Worm (Caenorhabditis elegans): ENCODE results near the gene K11H12.9.

The K11H12.9 gene

DNA sequence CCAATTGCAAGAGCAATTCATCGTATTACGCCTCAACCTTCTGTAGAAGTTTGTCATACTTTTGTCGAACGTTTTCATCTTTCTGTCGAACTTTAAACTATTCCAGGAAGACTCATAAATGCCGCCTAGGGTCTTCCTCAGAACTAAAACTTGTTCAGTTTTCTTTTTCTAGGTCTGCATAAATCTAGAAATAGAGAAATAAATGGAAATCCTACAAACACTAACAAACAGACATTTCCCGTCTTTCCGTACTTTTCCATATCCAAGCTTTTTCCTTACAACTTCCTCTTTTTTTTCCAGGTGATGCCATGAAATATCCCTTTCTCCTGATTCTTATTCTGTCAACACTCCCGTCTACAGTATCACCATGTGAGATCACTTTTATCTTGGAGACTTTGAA lies 34.7 kb downstream of the K11H12.9 start, which contains the start of gene cutl-28:
Gene cutl-28 (plus strand): TSS at position 301 of the 400 bp plus-strand sequence.
- no peak for TF ChIP-seq sox-4 (tag; optimal IDR thresholded peaks at IDR 0.05)

DNA sequence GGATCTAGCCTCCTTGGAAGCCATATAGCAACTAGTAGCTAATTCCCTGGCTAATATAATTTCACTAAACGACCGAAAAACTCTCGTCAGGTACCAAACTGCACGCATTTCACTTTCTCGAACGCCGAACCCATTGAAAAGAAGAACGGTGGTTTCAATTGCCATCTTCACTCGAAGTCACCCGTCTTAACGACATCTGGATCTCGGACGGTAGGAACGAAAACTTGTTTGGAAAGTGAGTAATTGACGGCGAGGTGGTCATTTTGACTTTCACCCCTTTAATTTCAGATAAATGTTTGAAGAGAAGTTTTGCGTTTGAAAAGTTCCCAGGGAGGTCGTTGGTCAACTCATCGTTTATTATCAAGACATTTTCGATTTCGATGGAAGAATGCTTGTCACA lies 35.3 kb downstream of the K11H12.9 start:
- TF ChIP-seq nhr-232 (tag; optimal IDR thresholded peaks at IDR 0.05) (no peak), ets-4 (tag; optimal IDR thresholded peaks at IDR 0.05) (no peak), ceh-34 (tag; optimal IDR thresholded peaks at IDR 0.05) (no peak), C38D4.7 (GFP tag; optimal IDR thresholded peaks at IDR 0.05) (no peak), ceh-6 (GFP tag; optimal IDR thresholded peaks at IDR 0.05) (no peak), sox-4 (tag; optimal IDR thresholded peaks at IDR 0.05) (no peak), elt-4 (tag; optimal IDR thresholded peaks at IDR 0.05) (no peak), tbx-2 (tag; optimal IDR thresholded peaks at IDR 0.05) (no peak), ztf-16 (tag; optimal IDR thresholded peaks at IDR 0.05) (no peak)

DNA sequence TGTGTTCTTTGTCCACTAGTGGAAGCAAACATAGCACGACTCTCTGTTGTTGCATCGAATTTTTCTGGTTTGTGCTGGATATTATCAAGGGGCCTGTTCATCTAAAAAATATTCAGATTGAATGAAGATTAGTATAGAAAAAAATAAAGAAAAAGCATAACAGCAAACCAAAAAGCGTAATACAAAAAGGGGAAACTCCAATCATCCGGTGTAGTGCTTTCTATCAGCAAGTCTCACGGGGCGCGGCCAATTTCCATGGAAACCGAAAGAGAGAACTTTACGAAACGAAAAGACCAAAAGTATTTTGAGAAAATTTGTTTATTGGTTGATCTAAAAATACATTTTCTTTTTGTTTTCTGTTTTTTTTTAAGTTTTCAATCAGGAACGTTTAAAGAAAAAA lies 48.8 kb downstream of the K11H12.9 start, which contains the start of gene Y55F3C.17:
Gene Y55F3C.17 (minus strand): TSS at position 101 of the 400 bp plus-strand sequence.
- TF ChIP-seq pax-1 (tag; optimal IDR thresholded peaks at IDR 0.05): no peak
- no peak for TF ChIP-seq sox-2 (GFP tag; IDR thresholded peaks at IDR 0.05)
- no peak for TF ChIP-seq hlh-30 (tag; optimal IDR thresholded peaks at IDR 0.05; ENCODE audit: insufficient read depth)
- no peak for TF ChIP-seq pha-2 (tag; optimal IDR thresholded peaks at IDR 0.05)
- no peak for TF ChIP-seq ceh-18 (tag; optimal IDR thresholded peaks at IDR 0.05)
- no peak for TF ChIP-seq fkh-6 (tag; optimal IDR thresholded peaks at IDR 0.05)
- TF ChIP-seq unc-42 (tag; optimal IDR thresholded peaks at IDR 0.05): no peak
- TF ChIP-seq sdc-2 (tag; optimal IDR thresholded peaks at IDR 0.05): no peak
- TF ChIP-seq C38D4.7 (GFP tag; optimal IDR thresholded peaks at IDR 0.05): no peak
